Fruit fly (Drosophila melanogaster): Measurements from ENCODE around the gene Eig71Eg.
A peak's percentile ranks its signal among the peaks of the same experiment; 100 is the strongest.

DNA sequence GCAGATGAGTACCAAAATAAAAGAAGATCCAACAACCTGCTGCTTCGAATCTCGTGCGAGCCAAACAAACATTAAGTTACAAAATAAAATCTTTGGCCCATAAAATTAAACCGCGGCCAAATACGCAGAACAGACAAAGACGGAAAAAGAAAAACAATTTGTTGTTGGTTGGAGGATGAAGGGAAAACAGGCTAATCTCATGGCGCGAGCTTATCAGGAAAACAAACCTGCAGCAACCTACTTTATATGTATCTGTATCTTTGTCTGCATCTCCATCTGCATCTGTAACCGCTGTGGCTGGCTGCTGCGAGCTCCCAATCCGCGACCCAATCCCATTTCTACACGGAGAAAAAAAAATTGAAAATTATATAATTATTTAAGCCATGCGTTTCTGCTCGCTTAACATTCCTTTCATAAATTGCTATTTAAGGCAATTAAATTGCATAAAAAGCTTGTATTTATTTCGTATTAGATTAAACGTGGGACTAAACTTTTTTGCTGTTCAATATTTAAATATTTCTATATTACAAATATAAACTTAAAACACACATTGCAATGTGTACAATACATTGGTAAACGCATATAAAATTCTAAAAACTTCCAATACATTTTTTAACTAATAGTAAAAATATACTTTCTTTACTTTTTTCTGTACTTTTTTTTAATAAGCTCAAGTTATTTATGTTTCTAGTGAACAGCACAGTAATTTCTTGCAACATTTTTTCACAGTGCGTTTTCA is 35.5 kb downstream of the Eig71Eg start:
- TF ChIP-seq Hr38 (GFP tag; optimal IDR thresholded peaks at IDR 0.05), result no peak
- TF ChIP-seq esn (GFP tag; optimal IDR thresholded peaks at IDR 0.05), result peak; percentile 36
- TF ChIP-seq CG1621 (tag; optimal IDR thresholded peaks at IDR 0.05), result no peak
- TF ChIP-seq CG11902 (GFP tag; optimal IDR thresholded peaks at IDR 0.05), result no peak
- peak in 1 of 2 experiments; percentile 51 for TF ChIP-seq salr (GFP tag; optimal IDR thresholded peaks at IDR 0.05)
- peak; percentile 14; the same call in 1 of the 2 replicates for TF ChIP-seq Gug (GFP tag; IDR thresholded peaks at IDR 0.05)
- TF ChIP-seq achi (GFP tag; optimal IDR thresholded peaks at IDR 0.05), result peak; percentile 54
- TF ChIP-seq CG6854 (GFP tag; optimal IDR thresholded peaks at IDR 0.05), result no peak
- TF ChIP-seq Ets96B (tag; optimal IDR thresholded peaks at IDR 0.05), result peak; percentile 20
- TF ChIP-seq CG31627 (GFP tag; optimal IDR thresholded peaks at IDR 0.05), result no peak
- no peak for TF ChIP-seq fd59A (GFP tag; optimal IDR thresholded peaks at IDR 0.05)
